1 fruit fly cellular context compared by ENCODE assay signal in genomic region chr2L:8384108-8384601, dm6.
A peak's percentile ranks its signal among the peaks of the same experiment; 100 is the strongest.
TF ChIP-seq lines count a peak whose summit lies in the region.

Gene Dad1, minus strand, starts transcription at chr2L:8384137.
Gene CG13384, plus strand, starts transcription at chr2L:8384455.

TF ChIP-seq in whole organism, embryonic, 481 proteins besides CTCF, POLR2A, EP300 and RAD21 (continued from another document and continues in another):
- TF ChIP-seq Adf1 (GFP tag; IDR thresholded peaks at IDR 0.05; lab: Robert Waterston, UW) = peak; percentile 72
- TF ChIP-seq Sox100B (GFP tag; optimal IDR thresholded peaks at IDR 0.05; lab: Kevin White, UChicago) = peak; percentile 93
- no peak for TF ChIP-seq sima (GFP tag; optimal IDR thresholded peaks at IDR 0.05; lab: Kevin White, UChicago)
- peak; percentile 84 for TF ChIP-seq sqz (GFP tag; optimal IDR thresholded peaks at IDR 0.05; lab: Kevin White, UChicago)
- TF ChIP-seq CG2120 (GFP tag; optimal IDR thresholded peaks at IDR 0.05; lab: Kevin White, UChicago) = peak; percentile 95
- no peak for TF ChIP-seq pb (GFP tag; optimal IDR thresholded peaks at IDR 0.05; lab: Kevin White, UChicago)
- no peak for TF ChIP-seq CG14860 (GFP tag; IDR thresholded peaks at IDR 0.05; lab: Robert Waterston, UW; ENCODE audit: partially characterized antibody)
- no peak for TF ChIP-seq lov (optimal IDR thresholded peaks at IDR 0.05; lab: Kevin White, UChicago)
- TF ChIP-seq lov (GFP tag; IDR thresholded peaks at IDR 0.05; lab: Robert Waterston, UW) = no peak
- peak; percentile 84 for TF ChIP-seq CG6813 (GFP tag; optimal IDR thresholded peaks at IDR 0.05; lab: Kevin White, UChicago)
- no peak; the same call in 1 of the 2 replicates for TF ChIP-seq hbn (GFP tag; IDR thresholded peaks at IDR 0.05; lab: Robert Waterston, UW; ENCODE audit: partially characterized antibody)
- TF ChIP-seq dmrt11E (tag; optimal IDR thresholded peaks at IDR 0.05; lab: Kevin White, UChicago) = peak; percentile 91
- peak; percentile 78 for TF ChIP-seq ap (GFP tag; IDR thresholded peaks at IDR 0.05; lab: Robert Waterston, UW)
- peak; percentile 59 for TF ChIP-seq CG7786 (GFP tag; optimal IDR thresholded peaks at IDR 0.05; lab: Kevin White, UChicago)
- TF ChIP-seq so (GFP tag; IDR thresholded peaks at IDR 0.05; lab: Robert Waterston, UW) = peak; percentile 78; the same call in 2 of the 3 replicates
- TF ChIP-seq inv (GFP tag; IDR thresholded peaks at IDR 0.05; lab: Robert Waterston, UW; ENCODE audit: partially characterized antibody) = peak; percentile 47; the same call in 1 of the 2 replicates
- peak; percentile 90 for TF ChIP-seq Hsf (GFP tag; optimal IDR thresholded peaks at IDR 0.05; lab: Kevin White, UChicago)
- TF ChIP-seq CG4328 (GFP tag; optimal IDR thresholded peaks at IDR 0.05; lab: Kevin White, UChicago) = peak; percentile 89
- TF ChIP-seq bigmax (GFP tag; optimal IDR thresholded peaks at IDR 0.05; lab: Kevin White, UChicago) = no peak
- TF ChIP-seq CG14965 (GFP tag; optimal IDR thresholded peaks at IDR 0.05; lab: Kevin White, UChicago; ENCODE audit: borderline replicate concordance) = no peak
- no peak for TF ChIP-seq mld (GFP tag; IDR thresholded peaks at IDR 0.05; lab: Robert Waterston, UW; ENCODE audit: partially characterized antibody)
- no peak for TF ChIP-seq jumu (GFP tag; optimal IDR thresholded peaks at IDR 0.05; lab: Kevin White, UChicago)
- peak; percentile 86 for TF ChIP-seq Usf (GFP tag; optimal IDR thresholded peaks at IDR 0.05; lab: Kevin White, UChicago)
- TF ChIP-seq ro (GFP tag; IDR thresholded peaks at IDR 0.05; lab: Robert Waterston, UW) = peak; percentile 72
- TF ChIP-seq CG11247 (GFP tag; IDR thresholded peaks at IDR 0.05; lab: Robert Waterston, UW) = peak; percentile 86
- peak; percentile 78 for TF ChIP-seq trh (GFP tag; optimal IDR thresholded peaks at IDR 0.05; lab: Kevin White, UChicago)
- peak; percentile 79 for TF ChIP-seq Six4 (GFP tag; optimal IDR thresholded peaks at IDR 0.05; lab: Kevin White, UChicago)
- TF ChIP-seq CG34224 (GFP tag; IDR thresholded peaks at IDR 0.05; lab: Robert Waterston, UW; ENCODE audit: partially characterized antibody) = peak; percentile 35; the same call in 2 of the 3 replicates
- TF ChIP-seq Optix (GFP tag; IDR thresholded peaks at IDR 0.05; lab: Robert Waterston, UW) = no peak
- peak; percentile 92 for TF ChIP-seq CG16815 (GFP tag; optimal IDR thresholded peaks at IDR 0.05; lab: Kevin White, UChicago)
- no peak for TF ChIP-seq slp2 (GFP tag; optimal IDR thresholded peaks at IDR 0.05; lab: Kevin White, UChicago)
- TF ChIP-seq Dip2 (GFP tag; IDR thresholded peaks at IDR 0.05; lab: Robert Waterston, UW) = 0 out of 2 replicates have a peak, but pooled peaks have one; percentile 35
- no peak for TF ChIP-seq CG11398 (GFP tag; optimal IDR thresholded peaks at IDR 0.05; lab: Kevin White, UChicago)
- no peak for TF ChIP-seq dati (GFP tag; IDR thresholded peaks at IDR 0.05; lab: Robert Waterston, UW)
- peak; percentile 6 for TF ChIP-seq zf30C (GFP tag; optimal IDR thresholded peaks at IDR 0.05; lab: Kevin White, UChicago)
- TF ChIP-seq CG1832 (GFP tag; optimal IDR thresholded peaks at IDR 0.05; lab: Kevin White, UChicago) = no peak
- TF ChIP-seq CG1233 (GFP tag; optimal IDR thresholded peaks at IDR 0.05; lab: Kevin White, UChicago) = peak; percentile 91
- peak; percentile 68 for TF ChIP-seq Awh (GFP tag; IDR thresholded peaks at IDR 0.05; lab: Robert Waterston, UW)
- peak; percentile 84 for TF ChIP-seq ATbp (GFP tag; optimal IDR thresholded peaks at IDR 0.05; lab: Kevin White, UChicago)
- TF ChIP-seq fd96Cb (tag; optimal IDR thresholded peaks at IDR 0.05; lab: Kevin White, UChicago) = peak; percentile 90
- TF ChIP-seq CG15601 (tag; optimal IDR thresholded peaks at IDR 0.05; lab: Kevin White, UChicago) = peak; percentile 91
- peak; percentile 94 for TF ChIP-seq CG10147 (GFP tag; optimal IDR thresholded peaks at IDR 0.05; lab: Kevin White, UChicago)
- peak; percentile 78 for TF ChIP-seq Vsx1 (GFP tag; optimal IDR thresholded peaks at IDR 0.05; lab: Kevin White, UChicago)
- TF ChIP-seq Ssrp (tag; optimal IDR thresholded peaks at IDR 0.05; lab: Kevin White, UChicago) = peak; percentile 90
- peak; percentile 89 for TF ChIP-seq caup (GFP tag; optimal IDR thresholded peaks at IDR 0.05; lab: Kevin White, UChicago; ENCODE audit: severe bottlenecking)
- TF ChIP-seq dimm (GFP tag; IDR thresholded peaks at IDR 0.05; lab: Robert Waterston, UW) = peak; percentile 58
- TF ChIP-seq Nf-YC (tag; optimal IDR thresholded peaks at IDR 0.05; lab: Kevin White, UChicago) = peak; percentile 91
- TF ChIP-seq CG17359 (tag; optimal IDR thresholded peaks at IDR 0.05; lab: Kevin White, UChicago) = peak; percentile 92
- TF ChIP-seq seq (GFP tag; IDR thresholded peaks at IDR 0.05; lab: Robert Waterston, UW) = peak; percentile 91
- TF ChIP-seq rib (GFP tag; IDR thresholded peaks at IDR 0.05; lab: Robert Waterston, UW) = peak; percentile 88
- peak; percentile 49 to 74 for TF ChIP-seq Pdp1 (GFP tag; optimal IDR thresholded peaks at IDR 0.05; lab: Kevin White, UChicago)
- peak; percentile 67 for TF ChIP-seq Mad (GFP tag; optimal IDR thresholded peaks at IDR 0.05; lab: Kevin White, UChicago)
- no peak for TF ChIP-seq nau (GFP tag; optimal IDR thresholded peaks at IDR 0.05; lab: Kevin White, UChicago)
- TF ChIP-seq lilli (GFP tag; optimal IDR thresholded peaks at IDR 0.05; lab: Kevin White, UChicago) = peak; percentile 91
- peak; percentile 70 for TF ChIP-seq ewg (GFP tag; optimal IDR thresholded peaks at IDR 0.05; lab: Kevin White, UChicago)
- TF ChIP-seq ase (GFP tag; IDR thresholded peaks at IDR 0.05; lab: Robert Waterston, UW) = peak; percentile 76; the same call in 2 of the 3 replicates
- TF ChIP-seq corto (GFP tag; optimal IDR thresholded peaks at IDR 0.05; lab: Kevin White, UChicago) = peak; percentile 86
- TF ChIP-seq pita (GFP tag; optimal IDR thresholded peaks at IDR 0.05; lab: Kevin White, UChicago) = no peak
- peak; percentile 57 for TF ChIP-seq kay (GFP tag; optimal IDR thresholded peaks at IDR 0.05; lab: Kevin White, UChicago)
- peak; percentile 51 for TF ChIP-seq CG8359 (GFP tag; optimal IDR thresholded peaks at IDR 0.05; lab: Kevin White, UChicago; ENCODE audit: borderline replicate concordance)
- TF ChIP-seq CG17612 (GFP tag; IDR thresholded peaks at IDR 0.05; lab: Robert Waterston, UW) = peak; percentile 82
- peak; percentile 52 for TF ChIP-seq pfk (GFP tag; optimal IDR thresholded peaks at IDR 0.05; lab: Kevin White, UChicago)
- TF ChIP-seq CG9817 (tag; optimal IDR thresholded peaks at IDR 0.05; lab: Kevin White, UChicago) = peak; percentile 94
- TF ChIP-seq tna (GFP tag; IDR thresholded peaks at IDR 0.05; lab: Robert Waterston, UW; ENCODE audit: partially characterized antibody) = no peak
- peak; percentile 40 for TF ChIP-seq CG7987 (GFP tag; optimal IDR thresholded peaks at IDR 0.05; lab: Kevin White, UChicago)
- peak; percentile 96 for TF ChIP-seq PHDP (tag; optimal IDR thresholded peaks at IDR 0.05; lab: Kevin White, UChicago)
- peak; percentile 89 for TF ChIP-seq H2.0 (GFP tag; IDR thresholded peaks at IDR 0.05; lab: Robert Waterston, UW)
- no peak for TF ChIP-seq sc (optimal IDR thresholded peaks at IDR 0.05; lab: Kevin White, UChicago)
- peak; percentile 72 for TF ChIP-seq sc (GFP tag; optimal IDR thresholded peaks at IDR 0.05; lab: Kevin White, UChicago)
- peak; percentile 46 for TF ChIP-seq grn (GFP tag; optimal IDR thresholded peaks at IDR 0.05; lab: Kevin White, UChicago)
- peak; percentile 66 for TF ChIP-seq maf-S (GFP tag; optimal IDR thresholded peaks at IDR 0.05; lab: Kevin White, UChicago)
- TF ChIP-seq sens (GFP tag; lab: Kevin White, UChicago) = peak; percentile 68
- TF ChIP-seq Ets65A (GFP tag; lab: Kevin White, UChicago) = peak; percentile 93
- peak; percentile 78 for TF ChIP-seq Med (GFP tag; lab: Kevin White, UChicago)
- TF ChIP-seq Lhr (GFP tag; optimal IDR thresholded peaks at IDR 0.05; lab: Kevin White, UChicago) = peak; percentile 58
- TF ChIP-seq CG7745 (tag; optimal IDR thresholded peaks at IDR 0.05; lab: Kevin White, UChicago) = no peak
- TF ChIP-seq CG11560 (tag; IDR thresholded peaks at IDR 0.05; lab: Robert Waterston, UW) = peak; percentile 82
- peak; percentile 86 for TF ChIP-seq GATAe (GFP tag; conservative IDR thresholded peaks at IDR 0.05; lab: Robert Waterston, UW)
- peak; percentile 91 for TF ChIP-seq CG4404 (GFP tag; IDR thresholded peaks at IDR 0.05; lab: Robert Waterston, UW)
- TF ChIP-seq CG10654 (GFP tag; optimal IDR thresholded peaks at IDR 0.05; lab: Kevin White, UChicago) = peak; percentile 80
- TF ChIP-seq tgo (GFP tag; IDR thresholded peaks at IDR 0.05; lab: Robert Waterston, UW) = peak; percentile 94
- TF ChIP-seq CG3847 (GFP tag; IDR thresholded peaks at IDR 0.05; lab: Robert Waterston, UW) = peak; percentile 94
- peak; percentile 74; the same call in 2 of the 3 replicates for TF ChIP-seq CG3726 (GFP tag; IDR thresholded peaks at IDR 0.05; lab: Robert Waterston, UW)
- peak; percentile 85 for TF ChIP-seq B-H1 (GFP tag; IDR thresholded peaks at IDR 0.05; lab: Robert Waterston, UW)
- peak; percentile 90 for TF ChIP-seq CG10979 (tag; optimal IDR thresholded peaks at IDR 0.05; lab: Kevin White, UChicago)
- TF ChIP-seq pan (optimal IDR thresholded peaks at IDR 0.05; lab: Kevin White, UChicago) = no peak
- peak in 1 of 2 experiments; percentile 93 for TF ChIP-seq pan (GFP tag; optimal IDR thresholded peaks at IDR 0.05 in 1 of 2, IDR thresholded peaks at IDR 0.05 in 1 of 2)
- TF ChIP-seq CG7556 (GFP tag; optimal IDR thresholded peaks at IDR 0.05; lab: Kevin White, UChicago) = peak; percentile 94
- peak; percentile 84 for TF ChIP-seq ara (GFP tag; IDR thresholded peaks at IDR 0.05; lab: Robert Waterston, UW)
- peak; percentile 47 for TF ChIP-seq Gsc (GFP tag; IDR thresholded peaks at IDR 0.05; lab: Robert Waterston, UW)
- TF ChIP-seq Ravus (GFP tag; IDR thresholded peaks at IDR 0.05; lab: Robert Waterston, UW) = peak; percentile 46
- peak; percentile 92 for TF ChIP-seq bcd (GFP tag; optimal IDR thresholded peaks at IDR 0.05; lab: Kevin White, UChicago)
- peak; percentile 64 for TF ChIP-seq MTF-1 (GFP tag; optimal IDR thresholded peaks at IDR 0.05; lab: Kevin White, UChicago; ENCODE audit: borderline replicate concordance)
- peak; percentile 74 for TF ChIP-seq Aef1 (GFP tag; IDR thresholded peaks at IDR 0.05; lab: Robert Waterston, UW)
- peak; percentile 85 for TF ChIP-seq CG10431 (GFP tag; optimal IDR thresholded peaks at IDR 0.05; lab: Kevin White, UChicago)
- TF ChIP-seq CG6689 (GFP tag; IDR thresholded peaks at IDR 0.05; lab: Robert Waterston, UW) = peak; percentile 94
- peak; percentile 91 for TF ChIP-seq oc (tag; optimal IDR thresholded peaks at IDR 0.05; lab: Kevin White, UChicago)
- TF ChIP-seq CG11456 (GFP tag; IDR thresholded peaks at IDR 0.05; lab: Robert Waterston, UW) = no peak; the same call in none of the 3 replicates
- peak in 1 of 2 experiments; percentile 37 for TF ChIP-seq Hr78 (GFP tag; optimal IDR thresholded peaks at IDR 0.05; lab: Kevin White, UChicago)
- peak; percentile 96 for TF ChIP-seq B-H2 (GFP tag; optimal IDR thresholded peaks at IDR 0.05; lab: Kevin White, UChicago)
- TF ChIP-seq Atf3 (GFP tag; optimal IDR thresholded peaks at IDR 0.05; lab: Kevin White, UChicago) = peak; percentile 16
- TF ChIP-seq Fer1 (GFP tag; optimal IDR thresholded peaks at IDR 0.05; lab: Kevin White, UChicago) = peak; percentile 95
- no peak for TF ChIP-seq MESR4 (GFP tag; optimal IDR thresholded peaks at IDR 0.05; lab: Kevin White, UChicago)
- TF ChIP-seq ems (GFP tag; optimal IDR thresholded peaks at IDR 0.05; lab: Kevin White, UChicago) = peak; percentile 48
- peak; percentile 90 for TF ChIP-seq croc (GFP tag; conservative IDR thresholded peaks at IDR 0.05; lab: Robert Waterston, UW)
- 0 out of 3 replicates have a peak, but pooled peaks have one; percentile 48 for TF ChIP-seq ci (GFP tag; IDR thresholded peaks at IDR 0.05; lab: Robert Waterston, UW)
- TF ChIP-seq CG12769 (tag; optimal IDR thresholded peaks at IDR 0.05; lab: Kevin White, UChicago) = peak; percentile 6
- peak; percentile 45 for TF ChIP-seq tx (GFP tag; optimal IDR thresholded peaks at IDR 0.05; lab: Kevin White, UChicago)
- TF ChIP-seq CG15073 (GFP tag; optimal IDR thresholded peaks at IDR 0.05; lab: Kevin White, UChicago) = peak; percentile 43
- peak; percentile 95 for TF ChIP-seq Xbp1 (GFP tag; optimal IDR thresholded peaks at IDR 0.05; lab: Kevin White, UChicago)
- TF ChIP-seq ERR (GFP tag; optimal IDR thresholded peaks at IDR 0.05; lab: Kevin White, UChicago) = peak; percentile 13
- peak; percentile 97 for TF ChIP-seq CG2712 (tag; optimal IDR thresholded peaks at IDR 0.05; lab: Kevin White, UChicago)
- no peak for TF ChIP-seq NK7.1 (GFP tag; optimal IDR thresholded peaks at IDR 0.05; lab: Kevin White, UChicago)
- TF ChIP-seq luna (GFP tag; optimal IDR thresholded peaks at IDR 0.05; lab: Kevin White, UChicago) = no peak
- TF ChIP-seq fu2 (GFP tag; optimal IDR thresholded peaks at IDR 0.05; lab: Kevin White, UChicago) = peak; percentile 18
- TF ChIP-seq YL-1 (GFP tag; optimal IDR thresholded peaks at IDR 0.05; lab: Kevin White, UChicago) = peak; percentile 54
- TF ChIP-seq CG16813 (GFP tag; IDR thresholded peaks at IDR 0.05; lab: Robert Waterston, UW; ENCODE audit: partially characterized antibody) = peak; percentile 51; the same call in 1 of the 3 replicates
- peak; percentile 100 for TF ChIP-seq grau (tag; optimal IDR thresholded peaks at IDR 0.05; lab: Kevin White, UChicago)
- peak; percentile 85 for TF ChIP-seq CG11093 (GFP tag; IDR thresholded peaks at IDR 0.05; lab: Robert Waterston, UW)
- TF ChIP-seq fd102C (GFP tag; optimal IDR thresholded peaks at IDR 0.05; lab: Kevin White, UChicago) = peak; percentile 55
- TF ChIP-seq CG12219 (GFP tag; optimal IDR thresholded peaks at IDR 0.05; lab: Kevin White, UChicago) = peak; percentile 57
- TF ChIP-seq NC2β (GFP tag; optimal IDR thresholded peaks at IDR 0.05; lab: Kevin White, UChicago) = peak; percentile 28
- peak; percentile 48; the same call in 1 of the 2 replicates for TF ChIP-seq bowl (GFP tag; IDR thresholded peaks at IDR 0.05; lab: Robert Waterston, UW)
- peak; percentile 82 for TF ChIP-seq CG7271 (tag; optimal IDR thresholded peaks at IDR 0.05; lab: Kevin White, UChicago)
- TF ChIP-seq CG5180 (GFP tag; optimal IDR thresholded peaks at IDR 0.05; lab: Kevin White, UChicago) = peak; percentile 69
- peak; percentile 93 for TF ChIP-seq Dbx (GFP tag; IDR thresholded peaks at IDR 0.05; lab: Robert Waterston, UW)
- peak; percentile 63 for TF ChIP-seq zfh2 (GFP tag; optimal IDR thresholded peaks at IDR 0.05; lab: Kevin White, UChicago)
- TF ChIP-seq CG8089 (GFP tag; optimal IDR thresholded peaks at IDR 0.05; lab: Kevin White, UChicago) = peak; percentile 51
- peak; percentile 62 for TF ChIP-seq wor (GFP tag; IDR thresholded peaks at IDR 0.05; lab: Robert Waterston, UW)
